Worm (Caenorhabditis elegans) whole organism, late embryonic: ENCODE measurements around the gene grsp-1.

Source experiments
- K09A11.1 ChIP-seq: sonication (generic microtip); optimal IDR thresholded peaks from 2 replicates; lab custom pipeline; 2017; ENCODE audit warnings: antibody characterized with exemption, mild to moderate bottlenecking, missing genetic modification characterization, missing compliant biosample characterization; ENCODE audit not compliant: insufficient read depth
- Y22D7AL.16 ChIP-seq: sonication (generic microtip); optimal IDR thresholded peaks from 2 replicates; lab custom pipeline; 2016; ENCODE audit warnings: missing genetic modification characterization, missing compliant biosample characterization
- ceh-18 ChIP-seq: sonication (generic microtip); optimal IDR thresholded peaks from 2 replicates; lab custom pipeline; 2016; ENCODE audit warnings: missing genetic modification characterization, missing compliant biosample characterization
- ceh-19 ChIP-seq: fragments of 200-800 bp; sonication (Bioruptor generic); optimal IDR thresholded peaks from 2 replicates; lab custom pipeline; 2018; ENCODE audit warnings: mild to moderate bottlenecking, missing genetic modification characterization, missing compliant biosample characterization
- ceh-2 ChIP-seq: sonication (generic microtip); optimal IDR thresholded peaks from 2 replicates; lab custom pipeline; 2016; ENCODE audit warnings: missing genotype, missing genetic modification characterization, missing compliant biosample characterization
- ceh-22 ChIP-seq: sonication (generic microtip); optimal IDR thresholded peaks from 2 replicates; lab custom pipeline; 2017; ENCODE audit warnings: missing biosample characterization, missing genetic modification characterization
- ceh-31 ChIP-seq: sonication (generic microtip); optimal IDR thresholded peaks from 2 replicates; lab custom pipeline; 2016; ENCODE audit warnings: missing genetic modification characterization, missing compliant biosample characterization
- ceh-48 ChIP-seq: sonication (generic microtip); optimal IDR thresholded peaks from 2 replicates; lab custom pipeline; 2016; ENCODE audit warnings: missing genetic modification characterization, inconsistent platforms, missing compliant biosample characterization
- ceh-9 ChIP-seq: sonication (generic microtip); optimal IDR thresholded peaks from 2 replicates; lab custom pipeline; 2016; ENCODE audit warnings: mild to moderate bottlenecking, missing genetic modification characterization, inconsistent platforms, missing compliant biosample characterization
- che-1 ChIP-seq: sonication (generic microtip); optimal IDR thresholded peaks from 2 replicates; lab custom pipeline; 2016; ENCODE audit warnings: mild to moderate bottlenecking, missing genetic modification characterization, missing compliant biosample characterization
- ets-4 ChIP-seq: sonication (generic microtip); optimal IDR thresholded peaks from 2 replicates; lab custom pipeline; 2016; ENCODE audit warnings: missing genetic modification characterization, missing compliant biosample characterization
- eyg-1 ChIP-seq: sonication (generic microtip); optimal IDR thresholded peaks from 2 replicates; lab custom pipeline; 2016; ENCODE audit warnings: missing genotype, missing genetic modification characterization, missing compliant biosample characterization
- fax-1 ChIP-seq: sonication (generic microtip); optimal IDR thresholded peaks from 2 replicates; lab custom pipeline; 2016; ENCODE audit warnings: missing genotype, missing genetic modification characterization, missing compliant biosample characterization
- fkh-10 ChIP-seq: fragments of 150-350 bp; optimal IDR thresholded peaks from 2 replicates; lab custom pipeline; 2014; ENCODE audit warnings: missing biosample characterization, missing genetic modification reagents, missing genetic modification characterization
- fkh-6 ChIP-seq: sonication (generic microtip); optimal IDR thresholded peaks from 2 replicates; lab custom pipeline; 2016; ENCODE audit warnings: missing genetic modification characterization, missing compliant biosample characterization
- gmeb-2 ChIP-seq: sonication (generic microtip); optimal IDR thresholded peaks from 2 replicates; lab custom pipeline; 2016; ENCODE audit warnings: missing genetic modification characterization, inconsistent platforms, missing compliant biosample characterization
- hlh-13 ChIP-seq: fragments of 200-800 bp; sonication (Bioruptor generic); optimal IDR thresholded peaks from 2 replicates; lab custom pipeline; 2018; ENCODE audit warnings: mild to moderate bottlenecking, missing genetic modification characterization, missing compliant biosample characterization
- hlh-6 ChIP-seq: sonication (generic microtip); optimal IDR thresholded peaks from 2 replicates; lab custom pipeline; 2016; ENCODE audit warnings: missing genotype, missing genetic modification characterization, missing compliant biosample characterization
- lin-11 ChIP-seq: fragments of 200-800 bp; sonication (Bioruptor generic); optimal IDR thresholded peaks from 2 replicates; lab custom pipeline; 2018; ENCODE audit warnings: mild to moderate bottlenecking, missing genetic modification characterization, missing compliant biosample characterization
- madf-2 ChIP-seq: sonication (generic microtip); optimal IDR thresholded peaks from 2 replicates; lab custom pipeline; 2017; ENCODE audit warnings: missing genetic modification characterization, missing compliant biosample characterization
- nfya-1 ChIP-seq: sonication (generic microtip); optimal IDR thresholded peaks from 2 replicates; lab custom pipeline; 2017; ENCODE audit warnings: missing genetic modification characterization, mild to moderate bottlenecking, missing compliant biosample characterization, antibody characterized with exemption, moderate library complexity
- odd-2 ChIP-seq: sonication (generic microtip); optimal IDR thresholded peaks from 2 replicates; lab custom pipeline; 2017; ENCODE audit warnings: antibody characterized with exemption, mild to moderate bottlenecking, missing genetic modification characterization, missing compliant biosample characterization
- pag-3 ChIP-seq: sonication (generic microtip); optimal IDR thresholded peaks from 2 replicates; lab custom pipeline; 2016; ENCODE audit warnings: missing compliant biosample characterization, missing genetic modification characterization, borderline replicate concordance
- pqm-1 ChIP-seq: sonication (generic microtip); optimal IDR thresholded peaks from 2 replicates; lab custom pipeline; 2016; ENCODE audit warnings: missing genetic modification characterization, missing compliant biosample characterization
- ref-2 ChIP-seq: sonication (generic microtip); optimal IDR thresholded peaks from 2 replicates; lab custom pipeline; 2016; ENCODE audit warnings: missing genetic modification characterization, missing compliant biosample characterization
- rnt-1 ChIP-seq: sonication (generic microtip); optimal IDR thresholded peaks from 2 replicates; lab custom pipeline; 2016; ENCODE audit warnings: missing genetic modification characterization, missing compliant biosample characterization
- sdc-2 ChIP-seq: sonication (generic microtip); optimal IDR thresholded peaks from 2 replicates; lab custom pipeline; 2016; ENCODE audit warnings: missing genotype, missing genetic modification characterization, missing compliant biosample characterization
- sox-2 ChIP-seq: fragments of 200-800 bp; sonication (Bioruptor generic); IDR thresholded peaks from 2 replicates; pipeline ENCODE4 v1.3.6; 2022; ENCODE audit warnings: missing genetic modification reagents, missing genetic modification characterization, missing compliant biosample characterization
- syd-9 ChIP-seq: sonication (generic microtip); optimal IDR thresholded peaks from 2 replicates; lab custom pipeline; 2016; ENCODE audit warnings: mild to moderate bottlenecking, missing genetic modification characterization, moderate library complexity, missing compliant biosample characterization
- tbx-2 ChIP-seq: sonication (generic microtip); optimal IDR thresholded peaks from 2 replicates; lab custom pipeline; 2016; ENCODE audit warnings: missing genetic modification characterization, missing compliant biosample characterization
- tbx-7 ChIP-seq: sonication (generic microtip); optimal IDR thresholded peaks from 2 replicates; lab custom pipeline; 2016; ENCODE audit warnings: missing genotype, missing genetic modification characterization, missing compliant biosample characterization
- ttx-3 ChIP-seq: sonication (generic microtip); optimal IDR thresholded peaks from 2 replicates; lab custom pipeline; 2016; ENCODE audit warnings: missing genetic modification reagents, missing genetic modification characterization, missing compliant biosample characterization
- unc-3 ChIP-seq, 2 experiments: fragments of 200-800 bp in 1 of 2; sonication (Bioruptor generic) in 1 of 2; sonication (generic microtip) in 1 of 2; conservative IDR thresholded peaks in 1 of 2; optimal IDR thresholded peaks in 1 of 2; 2 replicates each; pipeline versions ENCODE4 v1.3.6 to Lab custom; 2016 to 2022; ENCODE audit warnings: missing compliant biosample characterization in 2 of 2, missing genetic modification characterization in 2 of 2, missing genetic modification reagents in 1 of 2
- unc-55 ChIP-seq: sonication (generic microtip); optimal IDR thresholded peaks from 2 replicates; lab custom pipeline; 2017; ENCODE audit warnings: missing biosample characterization, missing genetic modification reagents, missing genetic modification characterization

The grsp-1 gene

DNA sequence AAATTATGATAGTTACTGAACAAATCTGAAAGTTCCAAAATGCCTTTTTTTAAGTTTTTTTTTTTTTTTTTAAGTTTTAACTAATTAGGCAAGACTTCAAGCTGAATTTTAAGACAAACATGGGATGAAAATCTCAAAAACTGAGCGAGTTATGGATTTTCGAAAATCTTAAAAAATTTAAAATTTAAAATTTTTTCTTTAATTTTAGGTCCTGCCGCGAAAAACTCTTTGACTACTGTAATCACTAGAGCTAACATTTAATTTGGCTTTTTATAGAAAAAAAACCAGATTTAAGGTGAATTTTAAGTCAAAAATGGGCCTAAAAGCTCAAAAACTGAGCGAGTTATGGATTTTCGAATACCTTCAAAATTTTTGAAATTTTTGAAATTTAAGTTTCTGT is at the start of gene grsp-1:
Gene grsp-1 (plus strand): TSS at position 301 of the 400 bp plus-strand sequence.
- TF ChIP-seq ref-2 (tag; lab: Kevin White, UChicago) (no peak), unc-55 (GFP tag; lab: Kevin White, UChicago) (no peak), hlh-13 (GFP tag; lab: Kevin White, UChicago) (no peak), ceh-9 (no peak), ceh-18 (tag; lab: Kevin White, UChicago) (no peak), ceh-31 (tag; lab: Kevin White, UChicago) (no peak), madf-2 (tag; lab: Kevin White, UChicago) (no peak), sdc-2 (tag; lab: Kevin White, UChicago) (no peak)

DNA sequence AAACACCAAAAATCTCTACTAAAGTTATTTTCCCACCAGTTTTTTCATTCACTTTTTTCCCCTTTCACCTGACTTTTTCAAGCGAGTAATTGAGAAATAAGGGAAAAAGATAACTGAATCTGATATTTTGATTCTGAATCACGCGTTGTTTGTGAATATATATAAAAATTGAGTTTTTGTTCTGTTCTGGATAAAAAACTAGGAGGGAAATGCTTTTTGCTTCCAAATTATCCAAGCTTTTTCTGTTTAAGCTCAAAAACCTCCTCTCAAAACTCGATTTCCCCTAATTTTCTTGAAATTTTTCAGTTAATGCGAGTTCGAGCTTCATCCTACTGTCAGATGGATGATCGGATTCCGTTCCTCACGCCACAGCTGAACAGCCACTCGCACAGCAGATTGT is 44.2 kb upstream of the grsp-1 start, which contains the start of gene kcnl-1:
Gene kcnl-1 (plus strand): TSS at position 301 of the 400 bp plus-strand sequence.
- TF ChIP-seq ceh-31 (tag; lab: Kevin White, UChicago) (no peak), sdc-2 (tag; lab: Kevin White, UChicago) (no peak), pag-3 (tag; lab: Kevin White, UChicago) (no peak), tbx-7 (tag; lab: Kevin White, UChicago) (no peak), syd-9 (tag; lab: Kevin White, UChicago) (no peak), ceh-22 (tag; lab: Kevin White, UChicago) (no peak), sox-2 (GFP tag; lab: Robert Waterston, UW) (no peak), fkh-6 (tag; lab: Kevin White, UChicago) (no peak), ceh-9 (no peak), che-1 (tag; lab: Kevin White, UChicago) (no peak), tbx-2 (tag; lab: Kevin White, UChicago) (no peak), Y22D7AL.16 (no peak)

DNA sequence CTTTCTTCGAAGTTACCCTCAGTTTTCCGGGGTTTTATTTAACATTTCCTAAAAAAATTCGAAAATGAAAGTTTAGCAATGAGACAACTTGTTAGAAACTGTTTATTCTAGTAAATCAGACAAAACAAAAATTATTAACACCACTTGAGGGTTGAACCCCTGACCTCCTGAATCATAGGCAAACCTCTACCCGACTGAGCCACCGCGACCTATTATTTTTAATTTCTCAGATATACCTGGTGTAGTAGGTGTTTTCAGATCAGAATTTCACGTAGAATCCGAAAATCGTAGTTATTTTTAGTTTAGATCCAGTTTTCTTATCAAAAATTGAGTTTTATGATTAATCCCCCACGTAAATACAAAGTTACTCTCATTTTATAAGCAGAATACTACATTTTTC is 39.2 kb upstream of the grsp-1 start:
- TF ChIP-seq fkh-6 (tag; lab: Kevin White, UChicago) (no peak), lin-11 (tag; lab: Kevin White, UChicago) (no peak), ref-2 (tag; lab: Kevin White, UChicago) (no peak), unc-3 (GFP tag; conservative IDR thresholded peaks at IDR 0.05; lab: Robert Waterston, UW) (no peak), unc-3 (tag; optimal IDR thresholded peaks at IDR 0.05; lab: Kevin White, UChicago) (no peak), tbx-7 (tag; lab: Kevin White, UChicago) (no peak), tbx-2 (tag; lab: Kevin White, UChicago) (no peak), pqm-1 (tag; lab: Kevin White, UChicago) (no peak), nfya-1 (tag; lab: Kevin White, UChicago) (no peak), madf-2 (tag; lab: Kevin White, UChicago) (no peak), gmeb-2 (no peak), fax-1 (tag; lab: Kevin White, UChicago) (no peak), ttx-3 (tag; lab: Kevin White, UChicago) (no peak), ceh-19 (no peak), hlh-13 (GFP tag; lab: Kevin White, UChicago) (no peak)
- TF ChIP-seq, all 69 proteins: peak for 0

DNA sequence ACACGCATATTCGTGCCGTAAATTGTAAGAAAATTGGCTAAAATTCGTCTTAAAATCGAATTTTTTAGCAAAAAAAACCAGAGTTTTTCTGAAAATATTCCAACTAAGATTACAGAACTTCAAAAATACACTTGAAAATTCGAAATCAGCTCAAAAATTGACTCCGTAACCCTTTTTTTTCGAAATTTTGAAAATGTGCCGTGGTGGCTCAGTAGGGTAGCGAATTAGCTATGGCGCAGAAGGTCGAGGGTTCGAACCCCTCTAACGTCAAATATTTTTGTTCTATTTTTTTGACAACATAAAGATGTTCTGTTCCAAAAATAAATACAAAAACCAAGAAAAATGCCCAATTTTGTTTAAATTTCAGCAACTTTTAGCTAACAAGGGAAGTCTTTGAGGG is 29.8 kb upstream of the grsp-1 start:
- TF ChIP-seq rnt-1 (tag; lab: Kevin White, UChicago) (no peak), ceh-31 (tag; lab: Kevin White, UChicago) (no peak), pqm-1 (tag; lab: Kevin White, UChicago) (no peak), ceh-19 (no peak), unc-55 (GFP tag; lab: Kevin White, UChicago) (no peak), unc-3 (GFP tag; conservative IDR thresholded peaks at IDR 0.05; lab: Robert Waterston, UW) (no peak), unc-3 (tag; optimal IDR thresholded peaks at IDR 0.05; lab: Kevin White, UChicago) (no peak), eyg-1 (tag; lab: Kevin White, UChicago) (no peak), ceh-48 (no peak)

DNA sequence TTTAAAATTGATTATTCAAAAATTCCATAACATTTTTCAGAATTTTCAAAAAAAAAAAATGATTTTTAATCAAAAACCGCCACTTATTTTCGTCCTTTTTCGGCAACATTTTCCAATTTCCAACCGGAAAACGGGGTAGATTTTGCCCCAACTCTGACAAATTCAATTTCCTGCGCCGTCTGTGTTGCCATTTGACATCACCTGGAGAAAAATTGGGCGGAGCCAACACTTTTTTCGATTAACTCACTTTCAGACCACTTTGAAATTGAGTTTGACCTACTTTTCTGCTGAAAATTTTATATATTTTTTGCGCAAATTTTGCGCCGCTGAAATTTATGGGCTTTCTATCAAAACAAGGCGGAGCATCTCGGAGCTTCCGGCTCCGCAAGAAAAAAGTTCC is 27.0 kb upstream of the grsp-1 start:
- TF ChIP-seq odd-2 (tag; lab: Kevin White, UChicago) (no peak), hlh-6 (no peak), syd-9 (tag; lab: Kevin White, UChicago) (no peak), K09A11.1 (no peak), ets-4 (no peak), gmeb-2 (no peak), fkh-10 (GFP tag; lab: Kevin White, UChicago) (no peak), ceh-19 (no peak), Y22D7AL.16 (no peak), ceh-2 (tag; lab: Kevin White, UChicago) (no peak)
